Worm (Caenorhabditis elegans): ENCODE results near the gene xdh-1.

The xdh-1 gene

DNA sequence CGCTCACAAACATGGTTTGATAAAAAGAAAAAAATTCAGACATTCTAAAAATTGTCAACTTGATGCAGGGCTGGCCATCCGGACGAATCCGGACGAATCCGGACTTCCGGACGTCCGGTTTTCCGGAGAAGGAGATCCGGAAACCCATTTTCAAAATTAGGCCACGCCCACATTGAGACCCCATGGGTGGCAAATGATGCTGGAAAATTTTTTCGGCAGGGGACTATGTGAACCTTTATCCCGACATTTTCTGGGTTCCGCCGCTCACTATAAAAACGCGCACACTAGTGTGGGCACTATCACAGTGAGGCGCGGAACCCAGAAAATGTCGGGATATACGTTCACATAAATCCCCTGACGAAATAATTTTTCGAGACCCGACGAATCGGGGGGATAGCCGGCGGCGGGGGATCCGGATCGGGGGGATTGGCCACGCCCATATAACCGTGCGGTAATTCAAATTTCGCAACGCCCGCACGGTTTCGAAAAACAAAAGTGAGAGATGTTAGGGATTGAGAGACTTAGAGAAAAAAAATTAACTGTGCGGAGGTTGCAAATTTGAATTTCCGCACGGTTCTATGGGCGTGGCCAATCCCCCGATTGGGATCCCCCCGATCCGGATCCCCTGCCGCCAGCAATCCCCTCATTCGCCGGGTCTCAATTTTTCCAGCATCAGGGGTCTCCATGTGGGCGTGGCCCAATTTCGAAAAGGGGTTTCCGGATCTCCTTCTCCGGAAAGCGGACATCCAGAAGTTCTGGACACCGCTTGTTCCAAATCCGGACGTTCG is 24.7 kb downstream of the xdh-1 start:
- no peak for TF ChIP-seq madf-2 (tag; optimal IDR thresholded peaks at IDR 0.05)
- TF ChIP-seq zip-5 (tag; optimal IDR thresholded peaks at IDR 0.05): no peak
- no peak for TF ChIP-seq che-1 (tag; optimal IDR thresholded peaks at IDR 0.05)
- TF ChIP-seq pqm-1 (tag; optimal IDR thresholded peaks at IDR 0.05): no peak
- TF ChIP-seq unc-42 (tag; optimal IDR thresholded peaks at IDR 0.05): no peak
- no peak for TF ChIP-seq ama-1 (optimal IDR thresholded peaks at IDR 0.05)
- no peak for TF ChIP-seq syd-9 (tag; optimal IDR thresholded peaks at IDR 0.05)

- TF ChIP-seq pax-1 (tag; optimal IDR thresholded peaks at IDR 0.05) (no peak), dve-1 (tag; optimal IDR thresholded peaks at IDR 0.05) (no peak), ceh-18 (tag; optimal IDR thresholded peaks at IDR 0.05) (no peak), mec-3 (tag; optimal IDR thresholded peaks at IDR 0.05; ENCODE audit: borderline replicate concordance) (no peak), ceh-9 (tag; optimal IDR thresholded peaks at IDR 0.05) (no peak), unc-42 (tag; optimal IDR thresholded peaks at IDR 0.05) (no peak), lim-6 (tag; optimal IDR thresholded peaks at IDR 0.05) (no peak), unc-3 (GFP tag; conservative IDR thresholded peaks at IDR 0.05) (no peak), unc-3 (tag; optimal IDR thresholded peaks at IDR 0.05) (no peak)
Observed at ce11 chrIV:14385140-14385539, 27.6 kb downstream of the xdh-1 start.

ce11 chrIV:14384194-14384593 is 28.5 kb downstream of the xdh-1 start:
- TF ChIP-seq ceh-24 (tag; optimal IDR thresholded peaks at IDR 0.05) (no peak), ceh-6 (GFP tag; optimal IDR thresholded peaks at IDR 0.05) (no peak), ceh-34 (tag; optimal IDR thresholded peaks at IDR 0.05) (no peak), nhr-232 (tag; optimal IDR thresholded peaks at IDR 0.05) (no peak), unc-86 (tag; optimal IDR thresholded peaks at IDR 0.05) (no peak), ahr-1 (tag; optimal IDR thresholded peaks at IDR 0.05) (no peak), che-1 (tag; optimal IDR thresholded peaks at IDR 0.05) (no peak), lim-6 (tag; optimal IDR thresholded peaks at IDR 0.05) (no peak), eyg-1 (tag; optimal IDR thresholded peaks at IDR 0.05) (no peak), zip-5 (tag; optimal IDR thresholded peaks at IDR 0.05) (no peak)

- TF ChIP-seq unc-42 (tag; optimal IDR thresholded peaks at IDR 0.05): no peak
- no peak for TF ChIP-seq ceh-34 (tag; optimal IDR thresholded peaks at IDR 0.05)
- no peak for TF ChIP-seq ceh-14 (tag; optimal IDR thresholded peaks at IDR 0.05)
- TF ChIP-seq ztf-16 (tag; optimal IDR thresholded peaks at IDR 0.05): no peak
- no peak for TF ChIP-seq ceh-45 (GFP tag; IDR thresholded peaks at IDR 0.05)
- TF ChIP-seq pag-3 (tag; optimal IDR thresholded peaks at IDR 0.05; ENCODE audit: borderline replicate concordance): no peak
- TF ChIP-seq eyg-1 (tag; optimal IDR thresholded peaks at IDR 0.05): no peak
- TF ChIP-seq che-1 (tag; optimal IDR thresholded peaks at IDR 0.05): no peak
- TF ChIP-seq nfya-1 (tag; optimal IDR thresholded peaks at IDR 0.05): no peak
- TF ChIP-seq pqm-1 (tag; optimal IDR thresholded peaks at IDR 0.05): no peak
- no peak for TF ChIP-seq ceh-9 (tag; optimal IDR thresholded peaks at IDR 0.05)
- no peak for TF ChIP-seq ahr-1 (tag; optimal IDR thresholded peaks at IDR 0.05)
- no peak for TF ChIP-seq unc-55 (GFP tag; optimal IDR thresholded peaks at IDR 0.05)
- TF ChIP-seq ref-2 (tag; optimal IDR thresholded peaks at IDR 0.05): no peak
- TF ChIP-seq hlh-30 (tag; optimal IDR thresholded peaks at IDR 0.05; ENCODE audit: insufficient read depth): no peak
- no peak for TF ChIP-seq ceh-24 (tag; optimal IDR thresholded peaks at IDR 0.05)
- no peak for TF ChIP-seq syd-9 (tag; optimal IDR thresholded peaks at IDR 0.05)
- TF ChIP-seq ceh-22 (tag; optimal IDR thresholded peaks at IDR 0.05): no peak
- no peak for TF ChIP-seq pax-1 (tag; optimal IDR thresholded peaks at IDR 0.05)
- TF ChIP-seq K02D7.2 (tag; optimal IDR thresholded peaks at IDR 0.05): no peak
Observed at ce11 chrIV:14383474-14383873, 29.2 kb downstream of the xdh-1 start, which contains the start of gene paqr-3. paqr-3 (minus strand) TSS chrIV:14383683.

- no peak for TF ChIP-seq ttx-3 (tag; optimal IDR thresholded peaks at IDR 0.05)
- no peak for TF ChIP-seq lim-6 (tag; optimal IDR thresholded peaks at IDR 0.05)
- no peak for TF ChIP-seq ceh-18 (tag; optimal IDR thresholded peaks at IDR 0.05)
- TF ChIP-seq sdc-2 (tag; optimal IDR thresholded peaks at IDR 0.05): no peak
- TF ChIP-seq tbx-7 (tag; optimal IDR thresholded peaks at IDR 0.05): no peak
- TF ChIP-seq ceh-14 (tag; optimal IDR thresholded peaks at IDR 0.05): no peak
- TF ChIP-seq K02D7.2 (tag; optimal IDR thresholded peaks at IDR 0.05): no peak
- no peak for TF ChIP-seq pax-1 (tag; optimal IDR thresholded peaks at IDR 0.05)
- no peak for TF ChIP-seq odd-2 (tag; optimal IDR thresholded peaks at IDR 0.05)
- no peak for TF ChIP-seq C08G9.2 (tag; optimal IDR thresholded peaks at IDR 0.05)
- TF ChIP-seq pat-9 (tag; optimal IDR thresholded peaks at IDR 0.05): no peak
- TF ChIP-seq che-1 (tag; optimal IDR thresholded peaks at IDR 0.05): no peak
- TF ChIP-seq mec-3 (tag; optimal IDR thresholded peaks at IDR 0.05; ENCODE audit: borderline replicate concordance): no peak
- no peak for TF ChIP-seq unc-86 (tag; optimal IDR thresholded peaks at IDR 0.05)
- no peak for TF ChIP-seq sox-2 (GFP tag; IDR thresholded peaks at IDR 0.05)
- TF ChIP-seq C38D4.7 (GFP tag; optimal IDR thresholded peaks at IDR 0.05): no peak
Observed at ce11 chrIV:14379191-14379590, 33.5 kb downstream of the xdh-1 start.
